Worm (Caenorhabditis elegans) whole organism, L3 larva: ENCODE data around the gene sri-21.

Experiments used
- R02D3.7 ChIP-seq: fragments of 150-350 bp; optimal IDR thresholded peaks from 2 replicates; lab custom pipeline; 2014; ENCODE audit warnings: missing biosample characterization, missing genetic modification characterization
- ZK546.5 ChIP-seq: sonication (generic microtip); optimal IDR thresholded peaks from 2 replicates; lab custom pipeline; 2017; ENCODE audit warnings: missing biosample characterization, missing genetic modification characterization
- aly-2 ChIP-seq: fragments of 150-350 bp; optimal IDR thresholded peaks from 2 replicates; lab custom pipeline; 2014; ENCODE audit warnings: missing biosample characterization, missing genetic modification characterization
- ama-1 ChIP-seq: fragments of 150-350 bp; optimal IDR thresholded peaks from 2 replicates; lab custom pipeline; 2018
- ceh-28 ChIP-seq: fragments of 150-350 bp; optimal IDR thresholded peaks from 2 replicates; lab custom pipeline; 2014; ENCODE audit warnings: missing biosample characterization, missing genetic modification reagents, missing genetic modification characterization
- ceh-82 ChIP-seq: fragments of 150-350 bp; optimal IDR thresholded peaks from 2 replicates; lab custom pipeline; 2014; ENCODE audit warnings: missing biosample characterization, missing genetic modification characterization
- ceh-9 ChIP-seq: sonication (generic microtip); optimal IDR thresholded peaks from 2 replicates; lab custom pipeline; 2018; ENCODE audit warnings: missing biosample characterization, missing genetic modification characterization
- daf-12 ChIP-seq: fragments of 150-350 bp; optimal IDR thresholded peaks from 2 replicates; lab custom pipeline; 2014; ENCODE audit warnings: missing biosample characterization, missing genetic modification reagents, missing genetic modification characterization
- egl-27 ChIP-seq: sonication (generic microtip); optimal IDR thresholded peaks from 4 replicates; lab custom pipeline; 2017; ENCODE audit warnings: missing biosample characterization, missing genetic modification reagents, missing genetic modification characterization
- egl-5 ChIP-seq: fragments of 150-350 bp; optimal IDR thresholded peaks from 2 replicates; lab custom pipeline; 2017; ENCODE audit warnings: missing biosample characterization, missing genetic modification reagents, missing genetic modification characterization, inconsistent platforms
- elt-1 ChIP-seq: fragments of 150-350 bp; optimal IDR thresholded peaks from 2 replicates; lab custom pipeline; 2014; ENCODE audit warnings: missing biosample characterization, missing genetic modification characterization
- elt-2 ChIP-seq: sonication (generic microtip); optimal IDR thresholded peaks from 2 replicates; lab custom pipeline; 2016; ENCODE audit warnings: missing genetic modification reagents, mild to moderate bottlenecking, missing genetic modification characterization, missing compliant biosample characterization
- fkh-10 ChIP-seq: sonication (generic microtip); optimal IDR thresholded peaks from 2 replicates; lab custom pipeline; 2017; ENCODE audit warnings: missing biosample characterization, missing genetic modification reagents, missing genetic modification characterization
- fkh-2 ChIP-seq: fragments of 150-350 bp; optimal IDR thresholded peaks from 2 replicates; lab custom pipeline; 2014; ENCODE audit warnings: missing biosample characterization, missing genetic modification reagents, missing genetic modification characterization
- hmg-11 ChIP-seq: sonication (generic microtip); optimal IDR thresholded peaks from 2 replicates; lab custom pipeline; 2016; ENCODE audit warnings: missing genetic modification characterization, missing compliant biosample characterization
- lin-15B ChIP-seq: fragments of 150-350 bp; optimal IDR thresholded peaks from 2 replicates; lab custom pipeline; 2014; ENCODE audit warnings: missing biosample characterization, missing genetic modification characterization
- lin-39 ChIP-seq: fragments of 150-350 bp; optimal IDR thresholded peaks from 2 replicates; lab custom pipeline; 2018; ENCODE audit warnings: missing biosample characterization, missing genetic modification reagents, missing genetic modification characterization
- lsy-12 ChIP-seq: sonication (generic microtip); optimal IDR thresholded peaks from 2 replicates; lab custom pipeline; 2016; ENCODE audit warnings: mild to moderate bottlenecking, missing genetic modification characterization, missing compliant biosample characterization
- mdl-1 ChIP-seq: fragments of 150-350 bp; optimal IDR thresholded peaks from 2 replicates; lab custom pipeline; 2014; ENCODE audit warnings: missing biosample characterization, missing genetic modification characterization
- nfya-1 ChIP-seq: sonication (generic microtip); optimal IDR thresholded peaks from 2 replicates; lab custom pipeline; 2017; ENCODE audit warnings: missing genetic modification characterization, mild to moderate bottlenecking, missing compliant biosample characterization, antibody characterized with exemption, moderate library complexity; ENCODE audit not compliant: insufficient read depth
- nhr-11 ChIP-seq: fragments of 150-350 bp; optimal IDR thresholded peaks from 2 replicates; lab custom pipeline; 2014; ENCODE audit warnings: missing biosample characterization, missing genetic modification characterization
- nhr-23 ChIP-seq: fragments of 150-350 bp; optimal IDR thresholded peaks from 2 replicates; lab custom pipeline; 2014; ENCODE audit warnings: missing biosample characterization, missing genetic modification reagents, missing genetic modification characterization
- nhr-237 ChIP-seq: fragments of 150-350 bp; optimal IDR thresholded peaks from 2 replicates; lab custom pipeline; 2014; ENCODE audit warnings: missing biosample characterization, missing genetic modification characterization
- nhr-28 ChIP-seq: fragments of 150-350 bp; optimal IDR thresholded peaks from 2 replicates; lab custom pipeline; 2014; ENCODE audit warnings: missing biosample characterization, missing genetic modification characterization
- nhr-43 ChIP-seq: sonication (generic microtip); optimal IDR thresholded peaks from 2 replicates; lab custom pipeline; 2016; ENCODE audit warnings: mild to moderate bottlenecking, missing genetic modification characterization, missing compliant biosample characterization; ENCODE audit not compliant: poor library complexity, severe bottlenecking
- nhr-67 ChIP-seq: fragments of 150-350 bp; optimal IDR thresholded peaks from 2 replicates; lab custom pipeline; 2014; ENCODE audit warnings: missing biosample characterization, missing genetic modification characterization
- nhr-76 ChIP-seq: fragments of 150-350 bp; sonication (generic microtip); optimal IDR thresholded peaks from 5 replicates; lab custom pipeline; 2014; ENCODE audit warnings: missing biosample characterization, missing genetic modification characterization
- nhr-77 ChIP-seq: fragments of 150-350 bp; optimal IDR thresholded peaks from 2 replicates; lab custom pipeline; 2014; ENCODE audit warnings: missing biosample characterization, missing genetic modification characterization
- pha-4 ChIP-seq: fragments of 150-350 bp; optimal IDR thresholded peaks from 2 replicates; lab custom pipeline; 2014; ENCODE audit warnings: missing biosample characterization, missing genetic modification reagents, missing genetic modification characterization
- pqm-1 ChIP-seq: fragments of 150-350 bp; optimal IDR thresholded peaks from 2 replicates; lab custom pipeline; 2017; ENCODE audit warnings: missing biosample characterization, missing genetic modification characterization, inconsistent platforms
- skn-1 ChIP-seq: fragments of 150-350 bp; optimal IDR thresholded peaks from 2 replicates; lab custom pipeline; 2014; ENCODE audit warnings: missing biosample characterization, missing genetic modification characterization
- snpc-4 ChIP-seq: fragments of 150-350 bp; optimal IDR thresholded peaks from 2 replicates; lab custom pipeline; 2014; ENCODE audit warnings: missing biosample characterization, missing genetic modification characterization
- tbx-2 ChIP-seq: sonication (generic microtip); optimal IDR thresholded peaks from 2 replicates; lab custom pipeline; 2016; ENCODE audit warnings: mild to moderate bottlenecking, missing genetic modification characterization, missing compliant biosample characterization
- unc-39 ChIP-seq: sonication (generic microtip); optimal IDR thresholded peaks from 4 replicates; lab custom pipeline; 2017; ENCODE audit warnings: missing biosample characterization, missing genetic modification characterization
- zag-1 ChIP-seq: fragments of 150-350 bp; optimal IDR thresholded peaks from 2 replicates; lab custom pipeline; 2014; ENCODE audit warnings: missing biosample characterization, missing genetic modification characterization
- ztf-4 ChIP-seq: fragments of 150-350 bp; optimal IDR thresholded peaks from 2 replicates; lab custom pipeline; 2014; ENCODE audit warnings: missing biosample characterization, missing genetic modification characterization

The sri-21 gene

DNA sequence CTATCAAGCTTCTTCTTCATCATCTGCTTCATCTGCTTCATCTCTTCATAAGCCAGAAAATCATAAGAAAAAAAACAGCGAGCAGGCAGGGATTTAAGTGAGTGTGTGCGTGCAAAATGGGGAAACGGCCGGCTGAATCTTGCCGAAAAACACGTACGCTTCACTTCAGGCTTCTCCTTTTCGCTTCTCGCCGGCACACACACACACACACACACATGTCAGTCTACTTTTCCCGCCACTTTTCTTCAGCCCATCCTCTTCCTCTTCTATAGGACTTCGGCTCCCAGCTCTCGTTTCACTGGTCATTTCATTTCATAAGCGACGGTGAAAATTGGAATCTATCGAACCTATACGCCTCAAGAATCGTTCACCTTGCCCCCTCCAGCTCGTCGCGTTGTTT is 29.6 kb downstream of the sri-21 start:
- TF ChIP-seq elt-1 (tag; lab: Kevin White, UChicago) (no peak), ama-1 (lab: Kevin White, UChicago) (no peak), egl-5 (tag; lab: Kevin White, UChicago) (no peak)

DNA sequence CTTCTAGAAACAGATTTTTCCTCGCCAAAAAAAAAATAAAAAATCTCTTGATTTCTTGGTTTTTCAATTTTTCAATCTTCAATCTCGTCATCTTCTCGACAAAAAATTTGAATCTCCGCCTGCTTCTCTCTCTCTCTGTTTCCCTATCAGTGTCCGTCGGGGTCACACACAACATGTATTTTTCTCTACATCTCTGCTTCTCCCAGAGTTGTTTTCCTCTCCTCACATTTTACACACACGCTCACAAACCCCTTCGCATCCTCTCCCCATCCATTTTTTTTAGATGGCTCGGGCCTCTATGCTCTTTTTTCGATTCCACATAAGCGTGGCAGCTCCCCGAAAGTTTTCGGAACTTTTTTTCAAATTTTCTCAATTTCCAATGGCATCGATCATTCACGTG is 30.1 kb downstream of the sri-21 start:
- TF ChIP-seq fkh-2 (no peak), nhr-77 (tag; lab: Kevin White, UChicago) (no peak), nfya-1 (tag; lab: Kevin White, UChicago) (peak; percentile 60), elt-1 (tag; lab: Kevin White, UChicago) (no peak), pqm-1 (tag; lab: Kevin White, UChicago) (no peak), egl-27 (tag; lab: Kevin White, UChicago) (no peak), hmg-11 (tag; lab: Kevin White, UChicago) (peak; percentile 74), ZK546.5 (tag; lab: Kevin White, UChicago) (no peak), nhr-28 (tag; lab: Kevin White, UChicago) (no peak), aly-2 (tag; lab: Kevin White, UChicago) (no peak), tbx-2 (no peak), lin-15B (tag; lab: Kevin White, UChicago) (peak; percentile 97), nhr-43 (tag; lab: Kevin White, UChicago) (peak; percentile 26), daf-12 (tag; lab: Kevin White, UChicago) (no peak), ceh-9 (tag; lab: Kevin White, UChicago) (no peak), nhr-23 (tag; lab: Kevin White, UChicago) (peak; percentile 50), nhr-76 (tag; lab: Kevin White, UChicago) (no peak), lin-39 (tag; lab: Kevin White, UChicago) (peak; percentile 36), ama-1 (lab: Kevin White, UChicago) (peak; percentile 45), ceh-82 (tag; lab: Kevin White, UChicago) (no peak), skn-1 (tag; lab: Kevin White, UChicago) (no peak), zag-1 (tag; lab: Kevin White, UChicago) (no peak), fkh-10 (GFP tag; lab: Kevin White, UChicago) (no peak), nhr-67 (no peak), egl-5 (tag; lab: Kevin White, UChicago) (no peak), R02D3.7 (tag; lab: Kevin White, UChicago) (no peak), pha-4 (tag; lab: Kevin White, UChicago) (peak; percentile 63), unc-39 (tag; lab: Kevin White, UChicago) (no peak), mdl-1 (tag; lab: Kevin White, UChicago) (peak; percentile 25), snpc-4 (peak; percentile 13), nhr-11 (tag; lab: Kevin White, UChicago) (no peak), elt-2 (tag; lab: Kevin White, UChicago) (peak; percentile 37), ceh-28 (tag; lab: Kevin White, UChicago) (no peak)
- TF ChIP-seq, all 47 proteins: peak for 11

DNA sequence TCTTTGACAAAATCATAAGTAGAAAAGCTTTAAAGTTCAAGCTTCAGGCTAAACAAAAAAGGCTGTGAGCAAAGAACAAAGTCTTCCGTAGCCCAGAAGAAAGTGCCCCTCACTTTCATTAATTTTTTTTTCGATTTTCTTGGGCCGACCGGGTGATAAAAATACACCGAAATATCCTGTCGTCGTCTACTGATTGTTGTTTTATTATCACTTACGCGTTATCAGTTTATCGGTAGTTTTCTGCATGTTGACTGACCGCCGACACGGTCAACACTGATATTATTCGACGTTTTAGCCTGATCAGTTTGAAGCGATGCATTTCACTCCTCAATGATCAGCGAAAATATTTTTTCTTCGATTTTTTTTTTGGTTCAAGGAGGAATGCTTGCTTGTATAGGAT is 30.7 kb downstream of the sri-21 start:
- TF ChIP-seq egl-5 (tag; lab: Kevin White, UChicago) (no peak), nhr-237 (tag; lab: Kevin White, UChicago) (no peak), elt-2 (tag; lab: Kevin White, UChicago) (peak; percentile 76), pha-4 (tag; lab: Kevin White, UChicago) (peak; percentile 2), snpc-4 (no peak), tbx-2 (no peak), pqm-1 (tag; lab: Kevin White, UChicago) (peak; percentile 60), egl-27 (tag; lab: Kevin White, UChicago) (no peak), daf-12 (tag; lab: Kevin White, UChicago) (no peak), fkh-10 (GFP tag; lab: Kevin White, UChicago) (no peak), lsy-12 (tag; lab: Kevin White, UChicago) (no peak), elt-1 (tag; lab: Kevin White, UChicago) (no peak), fkh-2 (no peak), nhr-67 (no peak), ztf-4 (tag; lab: Kevin White, UChicago) (no peak)

- peak; percentile 66 for TF ChIP-seq pha-4 (tag; lab: Kevin White, UChicago)
- TF ChIP-seq nhr-77 (tag; lab: Kevin White, UChicago): no peak
These were observed 31.4 kb downstream of the sri-21 start for ce11 chrV:3581034-3581433.
